Worm (Caenorhabditis elegans) whole organism, L1 larva: ENCODE measurements around the gene mksr-1.

Source experiments
- aha-1 ChIP-seq: fragments of 150-350 bp; optimal IDR thresholded peaks from 2 replicates; lab custom pipeline; 2014; ENCODE audit warnings: missing biosample characterization, missing genetic modification characterization
- ama-1 ChIP-seq: fragments of 150-350 bp; optimal IDR thresholded peaks from 2 replicates; lab custom pipeline; 2014
- ceh-82 ChIP-seq, 3 experiments: fragments of 150-350 bp in 1 of 3; sonication (generic microtip) in 2 of 3; optimal IDR thresholded peaks; 2 replicates each; lab custom pipeline; 2014 to 2017; ENCODE audit warnings: missing biosample characterization in 3 of 3, missing genetic modification characterization in 3 of 3
- fos-1 ChIP-seq: fragments of 150-350 bp; optimal IDR thresholded peaks from 2 replicates; lab custom pipeline; 2014; ENCODE audit warnings: missing biosample characterization, missing genetic modification characterization
- hlh-4 ChIP-seq: sonication (generic microtip); optimal IDR thresholded peaks from 2 replicates; lab custom pipeline; 2016; ENCODE audit warnings: mild to moderate bottlenecking, missing genetic modification characterization, missing compliant biosample characterization
- lin-15B ChIP-seq: fragments of 150-350 bp; sonication (generic microtip); optimal IDR thresholded peaks from 3 replicates; lab custom pipeline; 2014; ENCODE audit warnings: missing biosample characterization, missing genetic modification characterization
- lir-3 ChIP-seq: sonication (generic microtip); optimal IDR thresholded peaks from 2 replicates; lab custom pipeline; 2016; ENCODE audit warnings: mild to moderate bottlenecking, missing genetic modification characterization, moderate library complexity, missing compliant biosample characterization; ENCODE audit not compliant: poor library complexity
- nhr-77 ChIP-seq: fragments of 150-350 bp; optimal IDR thresholded peaks from 2 replicates; lab custom pipeline; 2014; ENCODE audit warnings: missing biosample characterization, missing genetic modification characterization
- pqm-1 ChIP-seq: sonication (generic microtip); optimal IDR thresholded peaks from 3 replicates; lab custom pipeline; 2017; ENCODE audit warnings: missing biosample characterization, missing genetic modification characterization
- tbx-2 ChIP-seq: sonication (generic microtip); optimal IDR thresholded peaks from 2 replicates; lab custom pipeline; 2016; ENCODE audit warnings: missing genetic modification characterization, missing compliant biosample characterization
- zip-4 ChIP-seq: fragments of 200-800 bp; sonication (Bioruptor generic); optimal IDR thresholded peaks from 2 replicates; lab custom pipeline; 2018; ENCODE audit warnings: mild to moderate bottlenecking, missing genetic modification characterization, moderate library complexity, missing compliant biosample characterization

DNA sequence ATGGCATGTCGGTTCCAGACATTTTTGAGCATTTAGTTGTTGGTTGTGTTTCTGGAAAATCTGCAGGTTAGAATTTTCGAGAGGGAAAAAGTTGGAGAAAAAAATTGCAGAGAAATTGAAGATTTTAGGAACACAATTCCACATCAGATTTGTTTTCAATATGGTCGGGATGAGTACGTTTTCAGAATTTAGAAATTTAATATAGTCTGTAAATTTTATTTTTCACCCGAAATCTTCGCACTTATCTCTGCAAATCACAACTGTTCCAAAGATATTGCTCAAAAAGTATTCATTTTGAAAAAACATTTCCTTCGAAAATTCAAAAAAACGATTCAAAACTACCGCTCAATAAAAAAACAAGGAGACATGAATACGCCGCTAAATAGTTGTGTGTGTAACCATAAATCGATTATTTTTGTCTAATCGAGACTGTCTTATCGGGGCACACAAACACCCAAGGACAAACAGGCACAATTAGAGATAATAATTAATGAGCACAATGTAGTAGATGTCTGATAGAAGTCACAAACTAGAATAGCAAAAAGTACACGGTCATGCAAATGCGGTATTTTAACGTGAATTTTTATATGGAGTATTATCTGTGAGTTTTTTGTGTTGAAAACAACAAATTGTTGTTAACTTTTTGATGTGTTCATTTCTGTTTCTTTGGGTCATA lies 22.6 kb downstream of the mksr-1 start, which contains the start of gene vpat-1:
- TF ChIP-seq lin-15B (tag; lab: Kevin White, UChicago) (no peak), fos-1 (tag; lab: Kevin White, UChicago) (no peak), lir-3 (tag; lab: Kevin White, UChicago) (no peak), zip-4 (GFP tag; lab: Kevin White, UChicago) (no peak), hlh-4 (tag; lab: Kevin White, UChicago) (no peak), tbx-2 (tag; lab: Kevin White, UChicago) (no peak), pqm-1 (tag; lab: Kevin White, UChicago) (no peak), aha-1 (tag; lab: Kevin White, UChicago) (no peak), ceh-82 (tag; optimal IDR thresholded peaks at IDR 0.05; lab: Kevin White, UChicago) (no peak), ama-1 (lab: Kevin White, UChicago) (no peak), nhr-77 (tag; lab: Kevin White, UChicago) (no peak)
